Fruit fly (Drosophila melanogaster) whole organism, embryonic: ENCODE measurements around the gene CG6041.

Source experiments
- ATbp ChIP-seq: fragments of 200-800 bp; sonication (Bioruptor generic); optimal IDR thresholded peaks from 2 replicates; lab custom pipeline; 2017; ENCODE audit warnings: missing biosample characterization, mild to moderate bottlenecking, missing genetic modification characterization, missing genetic modification reagents
- Ada2b ChIP-seq: fragments of 200-800 bp; sonication (Bioruptor generic); IDR thresholded peaks from 2 replicates; pipeline ENCODE4 v1.3.6; 2022; ENCODE audit warnings: missing biosample characterization, missing genetic modification characterization
- Atf3 ChIP-seq: fragments of 200-800 bp; sonication (Bioruptor generic); optimal IDR thresholded peaks from 3 replicates; lab custom pipeline; 2016; ENCODE audit warnings: missing biosample characterization, missing genetic modification characterization
- Bgb ChIP-seq: fragments of 200-800 bp; sonication (Bioruptor generic); IDR thresholded peaks from 2 replicates; pipeline ENCODE4 v1.3.6; 2022; ENCODE audit warnings: missing biosample characterization, missing genetic modification characterization; ENCODE audit not compliant: partially characterized antibody
- Blimp-1 ChIP-seq: fragments of 200-800 bp; sonication (Bioruptor generic); optimal IDR thresholded peaks from 3 replicates; lab custom pipeline; 2018; ENCODE audit warnings: missing biosample characterization, missing genetic modification characterization, mild to moderate bottlenecking, moderate library complexity, missing genetic modification reagents
- BtbVII ChIP-seq: fragments of 200-800 bp; sonication (Bioruptor generic); optimal IDR thresholded peaks from 3 replicates; lab custom pipeline; 2017; ENCODE audit warnings: missing biosample characterization, mild to moderate bottlenecking, missing genetic modification characterization
- CG10147 ChIP-seq: fragments of 200-800 bp; sonication (Bioruptor generic); optimal IDR thresholded peaks from 2 replicates; lab custom pipeline; 2019; ENCODE audit warnings: missing biosample characterization, mild to moderate bottlenecking, missing genetic modification characterization, moderate library complexity
- CG10209 ChIP-seq: fragments of 200-800 bp; sonication (Bioruptor generic); optimal IDR thresholded peaks from 3 replicates; lab custom pipeline; 2017; ENCODE audit warnings: missing biosample characterization, mild to moderate bottlenecking, missing genetic modification characterization, missing genetic modification reagents
- CG10979 ChIP-seq: fragments of 200-800 bp; sonication (Bioruptor generic); optimal IDR thresholded peaks from 2 replicates; lab custom pipeline; 2018; ENCODE audit warnings: missing biosample characterization, mild to moderate bottlenecking, missing genetic modification characterization, moderate library complexity
- CG12104 ChIP-seq: fragments of 200-800 bp; sonication (Bioruptor generic); optimal IDR thresholded peaks from 3 replicates; lab custom pipeline; 2016; ENCODE audit warnings: missing biosample characterization, missing genetic modification characterization
- CG12299 ChIP-seq: fragments of 200-800 bp; sonication (Bioruptor generic); optimal IDR thresholded peaks from 2 replicates; lab custom pipeline; 2018; ENCODE audit warnings: missing biosample characterization, mild to moderate bottlenecking, missing genetic modification characterization
- CG12659 ChIP-seq: fragments of 200-800 bp; sonication (Bioruptor generic); optimal IDR thresholded peaks from 3 replicates; lab custom pipeline; 2017; ENCODE audit warnings: mild to moderate bottlenecking, missing biosample characterization, missing genetic modification reagents, missing genetic modification characterization
- CG1603 ChIP-seq: fragments of 200-800 bp; sonication (Bioruptor generic); optimal IDR thresholded peaks from 2 replicates; lab custom pipeline; 2019; ENCODE audit warnings: missing biosample characterization, mild to moderate bottlenecking, missing genetic modification characterization, moderate library complexity
- CG18262 ChIP-seq: fragments of 200-800 bp; optimal IDR thresholded peaks from 3 replicates; lab custom pipeline; 2019; ENCODE audit warnings: missing biosample characterization, mild to moderate bottlenecking, missing genetic modification characterization, moderate library complexity
- CG18599 ChIP-seq: fragments of 200-800 bp; sonication (Bioruptor generic); optimal IDR thresholded peaks from 3 replicates; lab custom pipeline; 2017; ENCODE audit warnings: missing biosample characterization, missing genetic modification characterization, mild to moderate bottlenecking, moderate library complexity, missing genetic modification reagents
- CG2120 ChIP-seq: fragments of 200-800 bp; sonication (Bioruptor generic); optimal IDR thresholded peaks from 3 replicates; lab custom pipeline; 2016; ENCODE audit warnings: missing biosample characterization, missing genetic modification characterization
- CG2678 ChIP-seq: fragments of 200-800 bp; sonication (Bioruptor generic); optimal IDR thresholded peaks from 3 replicates; lab custom pipeline; 2019; ENCODE audit warnings: missing biosample characterization, mild to moderate bottlenecking, missing genetic modification characterization, moderate library complexity
- CG2712 ChIP-seq: fragments of 200-800 bp; optimal IDR thresholded peaks from 3 replicates; lab custom pipeline; 2019; ENCODE audit warnings: missing biosample characterization, mild to moderate bottlenecking, missing genetic modification characterization, moderate library complexity
- CG30403 ChIP-seq: fragments of 200-800 bp; sonication (Bioruptor generic); optimal IDR thresholded peaks from 3 replicates; lab custom pipeline; 2016; ENCODE audit warnings: missing biosample characterization, missing genetic modification characterization
- CG3281 ChIP-seq: fragments of 200-800 bp; sonication (Bioruptor generic); optimal IDR thresholded peaks from 3 replicates; lab custom pipeline; 2017; ENCODE audit warnings: missing biosample characterization, mild to moderate bottlenecking, missing genetic modification characterization
- CG4360 ChIP-seq: fragments of 200-800 bp; sonication (Bioruptor generic); IDR thresholded peaks from 2 replicates; pipeline ENCODE4 v1.3.6; 2022; ENCODE audit warnings: missing biosample characterization, missing genetic modification characterization
- CG4424 ChIP-seq: fragments of 200-800 bp; sonication (Bioruptor generic); optimal IDR thresholded peaks from 3 replicates; lab custom pipeline; 2016; ENCODE audit warnings: missing biosample characterization, missing genetic modification characterization
- CG7556 ChIP-seq: fragments of 200-800 bp; sonication (Bioruptor generic); optimal IDR thresholded peaks from 2 replicates; lab custom pipeline; 2017; ENCODE audit warnings: missing biosample characterization, mild to moderate bottlenecking, missing genetic modification characterization
- D ChIP-seq, 2 experiments: fragments of 200-800 bp in 1 of 2; fragments of >200 bp in 1 of 2; sonication (Bioruptor generic) in 1 of 2; optimal IDR thresholded peaks; 2 replicates in 1 of 2; 3 replicates in 1 of 2; lab custom pipeline; 2017; ENCODE audit warnings: mild to moderate bottlenecking in 1 of 2, missing biosample characterization in 1 of 2, missing genetic modification characterization in 1 of 2, missing genetic modification reagents in 1 of 2
- Dip3 ChIP-seq: fragments of 200-800 bp; sonication (Bioruptor generic); optimal IDR thresholded peaks from 3 replicates; lab custom pipeline; 2016; ENCODE audit warnings: missing biosample characterization, missing genetic modification characterization
- Doc2 ChIP-seq: fragments of 200-800 bp; sonication (Bioruptor generic); IDR thresholded peaks from 2 replicates; pipeline ENCODE4 v1.3.6; 2022; ENCODE audit warnings: missing biosample characterization, missing genetic modification characterization
- Fer1 ChIP-seq: fragments of 200-800 bp; sonication (Bioruptor generic); optimal IDR thresholded peaks from 2 replicates; lab custom pipeline; 2017; ENCODE audit warnings: missing biosample characterization, mild to moderate bottlenecking, missing genetic modification characterization
- H15 ChIP-seq: fragments of 200-800 bp; sonication (Bioruptor generic); IDR thresholded peaks from 3 replicates; pipeline ENCODE4 v1.3.6; 2022; ENCODE audit warnings: missing biosample characterization, missing genetic modification characterization
- MTF-1 ChIP-seq: fragments of 200-800 bp; sonication (Bioruptor generic); optimal IDR thresholded peaks from 2 replicates; lab custom pipeline; 2018; ENCODE audit warnings: missing biosample characterization, mild to moderate bottlenecking, missing genetic modification characterization, borderline replicate concordance
- Mrtf ChIP-seq: fragments of 200-800 bp; sonication (Bioruptor generic); IDR thresholded peaks from 3 replicates; pipeline ENCODE4 v1.3.6; 2022; ENCODE audit warnings: missing biosample characterization, missing genetic modification characterization
- NfI ChIP-seq: fragments of 200-800 bp; sonication (Bioruptor generic); optimal IDR thresholded peaks from 3 replicates; lab custom pipeline; 2018; ENCODE audit warnings: missing biosample characterization, mild to moderate bottlenecking, missing genetic modification characterization, moderate library complexity
- PHDP ChIP-seq: fragments of 200-800 bp; sonication (Bioruptor generic); optimal IDR thresholded peaks from 3 replicates; lab custom pipeline; 2018; ENCODE audit warnings: missing biosample characterization, mild to moderate bottlenecking, missing genetic modification characterization, moderate library complexity
- Sox102F ChIP-seq: fragments of 200-800 bp; sonication (Bioruptor generic); optimal IDR thresholded peaks from 2 replicates; lab custom pipeline; 2018; ENCODE audit warnings: missing biosample characterization, mild to moderate bottlenecking, missing genetic modification characterization, moderate library complexity
- ato ChIP-seq: fragments of 200-800 bp; sonication (Bioruptor generic); IDR thresholded peaks from 2 replicates; pipeline ENCODE4 v1.3.6; 2022; ENCODE audit warnings: missing biosample characterization, missing genetic modification characterization; ENCODE audit not compliant: partially characterized antibody
- bsh ChIP-seq, 2 experiments: fragments of 200-800 bp; sonication (Bioruptor generic); optimal IDR thresholded peaks; 2 replicates each; lab custom pipeline; 2017 to 2018; ENCODE audit warnings: mild to moderate bottlenecking in 2 of 2, missing biosample characterization in 2 of 2, missing genetic modification characterization in 2 of 2, moderate library complexity in 1 of 2
- dmrt11E ChIP-seq: fragments of 200-800 bp; sonication (Bioruptor generic); optimal IDR thresholded peaks from 3 replicates; lab custom pipeline; 2018; ENCODE audit warnings: missing biosample characterization, mild to moderate bottlenecking, missing genetic modification characterization, moderate library complexity
- dmrt99B ChIP-seq: fragments of 200-800 bp; sonication (Bioruptor generic); optimal IDR thresholded peaks from 2 replicates; lab custom pipeline; 2018; ENCODE audit warnings: missing biosample characterization, mild to moderate bottlenecking, missing genetic modification characterization, moderate library complexity
- esg ChIP-seq: fragments of 200-800 bp; sonication (Bioruptor generic); conservative IDR thresholded peaks from 2 replicates; pipeline ENCODE4 v1.3.6; 2022; ENCODE audit warnings: missing biosample characterization, missing genetic modification characterization
- grau ChIP-seq: fragments of 200-800 bp; optimal IDR thresholded peaks from 3 replicates; lab custom pipeline; 2019; ENCODE audit warnings: missing biosample characterization, mild to moderate bottlenecking, missing genetic modification characterization, moderate library complexity
- lab ChIP-seq: fragments of 200-800 bp; sonication (Bioruptor generic); optimal IDR thresholded peaks from 3 replicates; lab custom pipeline; 2017; ENCODE audit warnings: missing biosample characterization, missing genetic modification characterization, mild to moderate bottlenecking, moderate library complexity, missing genetic modification reagents
- lmd ChIP-seq: fragments of 200-800 bp; sonication (Bioruptor generic); IDR thresholded peaks from 2 replicates; pipeline ENCODE4 v1.3.6; 2022; ENCODE audit warnings: missing biosample characterization, missing genetic modification characterization
- lola ChIP-seq, 3 experiments: fragments of >200 bp in 2 of 3; fragments of 200-800 bp in 1 of 3; sonication (Bioruptor generic) in 1 of 3; optimal IDR thresholded peaks; 2 replicates each; lab custom pipeline; 2017 to 2019; ENCODE audit warnings: missing biosample characterization in 3 of 3, missing genetic modification characterization in 3 of 3, mild to moderate bottlenecking in 1 of 3, moderate library complexity in 1 of 3
- nau ChIP-seq: fragments of 200-800 bp; sonication (Bioruptor generic); optimal IDR thresholded peaks from 3 replicates; lab custom pipeline; 2017; ENCODE audit warnings: missing biosample characterization, mild to moderate bottlenecking, missing genetic modification characterization, missing genetic modification reagents
- ranshi ChIP-seq: fragments of 200-800 bp; sonication (Bioruptor generic); IDR thresholded peaks from 2 replicates; pipeline ENCODE4 v1.3.6; 2022; ENCODE audit warnings: missing biosample characterization, missing genetic modification characterization
- rib ChIP-seq: fragments of 200-800 bp; sonication (Bioruptor generic); IDR thresholded peaks from 2 replicates; pipeline ENCODE4 v1.3.6; 2022; ENCODE audit warnings: missing biosample characterization, missing genetic modification characterization
- row ChIP-seq: fragments of 200-800 bp; sonication (Bioruptor generic); IDR thresholded peaks from 3 replicates; pipeline ENCODE4 v1.3.6; 2022; ENCODE audit warnings: missing biosample characterization, missing genetic modification characterization
- sens ChIP-seq: fragments of 200-800 bp; sonication (Bioruptor generic); peaks from one replicate; lab custom pipeline; 2016; ENCODE audit warnings: missing biosample characterization, missing genetic modification characterization
- slbo ChIP-seq: fragments of 200-800 bp; sonication (Bioruptor generic); IDR thresholded peaks from 2 replicates; pipeline ENCODE4 v1.3.6; 2022; ENCODE audit warnings: missing biosample characterization, missing genetic modification characterization
- vvl ChIP-seq: fragments of 200-800 bp; sonication (Bioruptor generic); IDR thresholded peaks from 2 replicates; pipeline ENCODE4 v1.3.6; 2022; ENCODE audit warnings: missing biosample characterization, missing genetic modification characterization

CG6041 gene

dm6 chrX:5924378-5924777 lies 23.6 kb upstream of the CG6041 start:
- TF ChIP-seq CG2120 (GFP tag; lab: Kevin White, UChicago) (peak; percentile 43), esg (no peak), Sox102F (GFP tag; lab: Kevin White, UChicago) (peak; percentile 54), CG1603 (tag; lab: Kevin White, UChicago) (peak; percentile 49), sens (GFP tag; lab: Kevin White, UChicago) (peak; percentile 70), row (GFP tag; lab: Robert Waterston, UW) (peak; percentile 59), Ada2b (GFP tag; lab: Robert Waterston, UW) (peak; percentile 46; the same call in 1 of the 2 replicates), slbo (GFP tag; lab: Robert Waterston, UW) (peak; percentile 33; the same call in 1 of the 2 replicates), CG18599 (GFP tag; lab: Kevin White, UChicago) (peak; percentile 53), CG12299 (tag; lab: Kevin White, UChicago) (no peak), CG4424 (GFP tag; lab: Kevin White, UChicago) (no peak), CG3281 (GFP tag; lab: Kevin White, UChicago) (no peak), PHDP (peak; percentile 47), CG12659 (GFP tag; lab: Kevin White, UChicago) (peak; percentile 3), BtbVII (no peak), ranshi (0 out of 2 replicates have a peak, but pooled peaks have one; percentile 6), H15 (GFP tag; lab: Robert Waterston, UW) (no peak), CG30403 (GFP tag; lab: Kevin White, UChicago) (peak; percentile 44), Dip3 (GFP tag; lab: Kevin White, UChicago) (no peak), CG2678 (tag; lab: Kevin White, UChicago) (peak; percentile 50), ATbp (GFP tag; lab: Kevin White, UChicago) (peak; percentile 34), vvl (GFP tag; lab: Robert Waterston, UW) (peak; percentile 63; the same call in 1 of the 2 replicates), Doc2 (GFP tag; lab: Robert Waterston, UW) (no peak), MTF-1 (GFP tag; lab: Kevin White, UChicago) (no peak), nau (no peak), CG12104 (GFP tag; lab: Kevin White, UChicago) (peak; percentile 12), CG7556 (GFP tag; lab: Kevin White, UChicago) (peak; percentile 42), NfI (peak; percentile 25), CG2712 (tag; lab: Kevin White, UChicago) (peak; percentile 18), Bgb (no peak), Mrtf (GFP tag; lab: Robert Waterston, UW) (no peak), bsh (GFP tag; optimal IDR thresholded peaks at IDR 0.05; lab: Kevin White, UChicago) (peak; percentile 60 to 82), dmrt11E (tag; lab: Kevin White, UChicago) (peak; percentile 17), Blimp-1 (GFP tag; lab: Kevin White, UChicago) (peak; percentile 42), CG10209 (peak; percentile 21), lmd (GFP tag; lab: Robert Waterston, UW) (peak; percentile 38), D (optimal IDR thresholded peaks at IDR 0.05; lab: Kevin White, UChicago) (no peak), D (GFP tag; optimal IDR thresholded peaks at IDR 0.05; lab: Kevin White, UChicago) (peak; percentile 17), grau (tag; lab: Kevin White, UChicago) (peak; percentile 44), ato (GFP tag; lab: Robert Waterston, UW) (no peak), dmrt99B (tag; lab: Kevin White, UChicago) (peak; percentile 40), lab (GFP tag; lab: Kevin White, UChicago) (peak; percentile 29), CG10147 (GFP tag; lab: Kevin White, UChicago) (peak; percentile 11), CG4360 (GFP tag; lab: Robert Waterston, UW) (no peak), CG10979 (tag; lab: Kevin White, UChicago) (peak; percentile 56), Atf3 (GFP tag; lab: Kevin White, UChicago) (no peak), CG18262 (tag; lab: Kevin White, UChicago) (peak; percentile 32), rib (GFP tag; lab: Robert Waterston, UW) (no peak), lola (GFP tag; optimal IDR thresholded peaks at IDR 0.05; lab: Kevin White, UChicago) (peak in 1 of 3 experiments; percentile 8), Fer1 (GFP tag; lab: Kevin White, UChicago) (peak; percentile 8)
